Fruit fly (Drosophila melanogaster) whole organism, adult: ENCODE measurements around the gene CG7551.

ENCODE experiments used
- CG11617 ChIP-seq: fragments of 200-800 bp; sonication (Bioruptor generic); optimal IDR thresholded peaks from 2 replicates; lab custom pipeline; 2017; ENCODE audit warnings: mild to moderate bottlenecking, missing biosample characterization, missing genetic modification reagents, missing genetic modification characterization
- CG12768 ChIP-seq: fragments of 200-800 bp; sonication (Bioruptor generic); optimal IDR thresholded peaks from 2 replicates; lab custom pipeline; 2017; ENCODE audit warnings: missing biosample characterization, missing genetic modification characterization, mild to moderate bottlenecking, moderate library complexity, missing genetic modification reagents
- CG14711 ChIP-seq: fragments of 200-800 bp; sonication (Bioruptor generic); optimal IDR thresholded peaks from 2 replicates; lab custom pipeline; 2018; ENCODE audit warnings: missing biosample characterization, mild to moderate bottlenecking, missing genetic modification characterization, moderate library complexity
- CG1620 ChIP-seq: fragments of 200-800 bp; sonication (Bioruptor generic); optimal IDR thresholded peaks from 2 replicates; lab custom pipeline; 2016; ENCODE audit warnings: missing biosample characterization, missing genetic modification characterization
- CG33017 ChIP-seq: fragments of 200-800 bp; sonication (Bioruptor generic); optimal IDR thresholded peaks from 2 replicates; lab custom pipeline; 2018; ENCODE audit warnings: missing biosample characterization, mild to moderate bottlenecking, missing genetic modification characterization, moderate library complexity
- CG5204 ChIP-seq: fragments of 200-800 bp; sonication (Bioruptor generic); optimal IDR thresholded peaks from 2 replicates; lab custom pipeline; 2016; ENCODE audit warnings: missing biosample characterization, missing genetic modification characterization
- Crg-1 ChIP-seq: fragments of 200-800 bp; sonication (Bioruptor generic); optimal IDR thresholded peaks from 2 replicates; lab custom pipeline; 2016; ENCODE audit warnings: missing biosample characterization, missing genetic modification characterization
- Hr96 ChIP-seq: fragments of 200-800 bp; sonication (Bioruptor generic); optimal IDR thresholded peaks from 2 replicates; lab custom pipeline; 2016; ENCODE audit warnings: missing biosample characterization, missing genetic modification characterization
- bab1 ChIP-seq: fragments of 200-800 bp; sonication (Bioruptor generic); optimal IDR thresholded peaks from 3 replicates; lab custom pipeline; 2019; ENCODE audit warnings: missing biosample characterization, mild to moderate bottlenecking, missing genetic modification characterization, moderate library complexity
- cnc ChIP-seq, 2 experiments: fragments of >200 bp; optimal IDR thresholded peaks; 2 replicates each; lab custom pipeline; 2017
- kay ChIP-seq: fragments of 200-800 bp; sonication (Bioruptor generic); peaks from one replicate; lab custom pipeline; 2016; ENCODE audit warnings: missing biosample characterization, missing genetic modification characterization, borderline replicate concordance
- ovo ChIP-seq: fragments of 200-800 bp; sonication (Bioruptor generic); optimal IDR thresholded peaks from 2 replicates; lab custom pipeline; 2016; ENCODE audit warnings: missing biosample characterization, missing genetic modification characterization
- pad ChIP-seq: fragments of 200-800 bp; sonication (Bioruptor generic); optimal IDR thresholded peaks from 3 replicates; lab custom pipeline; 2017; ENCODE audit warnings: missing biosample characterization, missing genetic modification characterization, mild to moderate bottlenecking, moderate library complexity, missing genetic modification reagents
- tj ChIP-seq: fragments of 200-800 bp; sonication (Bioruptor generic); optimal IDR thresholded peaks from 3 replicates; lab custom pipeline; 2017; ENCODE audit warnings: missing biosample characterization, mild to moderate bottlenecking, missing genetic modification characterization, moderate library complexity

- no peak for TF ChIP-seq Crg-1 (GFP tag; lab: Kevin White, UChicago)
- TF ChIP-seq CG5204 (GFP tag; lab: Kevin White, UChicago), result no peak
- TF ChIP-seq cnc (optimal IDR thresholded peaks at IDR 0.05; lab: Kevin White, UChicago), result no peak
- TF ChIP-seq CG1620 (GFP tag; lab: Kevin White, UChicago), result no peak
- TF ChIP-seq ovo (GFP tag; lab: Kevin White, UChicago), result no peak
- TF ChIP-seq CG33017, result no peak
- no peak for TF ChIP-seq bab1
- TF ChIP-seq kay (GFP tag; lab: Kevin White, UChicago), result no peak
- TF ChIP-seq tj, result no peak
- TF ChIP-seq Hr96 (GFP tag; lab: Kevin White, UChicago), result no peak
- no peak for TF ChIP-seq CG12768 (GFP tag; lab: Kevin White, UChicago)
- no peak for TF ChIP-seq pad (GFP tag; lab: Kevin White, UChicago)
- TF ChIP-seq CG11617 (GFP tag; lab: Kevin White, UChicago), result no peak
- no peak for TF ChIP-seq CG14711
These were observed 13.4 kb upstream of the CG7551 start, which contains the start of gene CG7557 for dm6 chr3L:11444861-11445260.
